Fruit fly (Drosophila melanogaster) whole organism, prepupa: ENCODE results near the gene lute.

Experiments used
- Blimp-1 ChIP-seq: fragments of 200-800 bp; sonication (Bioruptor generic); optimal IDR thresholded peaks from 3 replicates; lab custom pipeline; 2017; ENCODE audit warnings: missing biosample characterization, missing genetic modification characterization, mild to moderate bottlenecking, moderate library complexity, missing genetic modification reagents
- CG10631 ChIP-seq: fragments of 200-800 bp; sonication (Bioruptor generic); optimal IDR thresholded peaks from 2 replicates; lab custom pipeline; 2016; ENCODE audit warnings: missing biosample characterization, missing genetic modification characterization
- CG10669 ChIP-seq: fragments of 200-800 bp; sonication (Bioruptor generic); optimal IDR thresholded peaks from 3 replicates; lab custom pipeline; 2018; ENCODE audit warnings: missing biosample characterization, mild to moderate bottlenecking, missing genetic modification characterization, moderate library complexity
- CG11294 ChIP-seq: fragments of 200-800 bp; sonication (Bioruptor generic); IDR thresholded peaks from 2 replicates; pipeline ENCODE4 v1.3.6; 2022; ENCODE audit warnings: missing biosample characterization, missing genetic modification characterization
- CG11762 ChIP-seq: fragments of 200-800 bp; sonication (Bioruptor generic); optimal IDR thresholded peaks from 3 replicates; lab custom pipeline; 2016; ENCODE audit warnings: missing biosample characterization, missing genetic modification characterization; ENCODE audit not compliant: insufficient read depth
- CG11902 ChIP-seq: fragments of 200-800 bp; sonication (Bioruptor generic); optimal IDR thresholded peaks from 3 replicates; lab custom pipeline; 2016; ENCODE audit warnings: missing biosample characterization, missing genetic modification characterization
- CG15336 ChIP-seq: fragments of 200-800 bp; sonication (Bioruptor generic); IDR thresholded peaks from 2 replicates; pipeline ENCODE4 v1.3.6; 2022; ENCODE audit warnings: missing biosample characterization, missing genetic modification characterization
- CG1621 ChIP-seq: fragments of 200-800 bp; sonication (Bioruptor generic); optimal IDR thresholded peaks from 3 replicates; lab custom pipeline; 2018; ENCODE audit warnings: missing biosample characterization, mild to moderate bottlenecking, missing genetic modification characterization
- CG16779 ChIP-seq: fragments of 200-800 bp; sonication (Bioruptor generic); optimal IDR thresholded peaks from 3 replicates; lab custom pipeline; 2017; ENCODE audit warnings: missing biosample characterization, mild to moderate bottlenecking, missing genetic modification characterization
- CG31627 ChIP-seq: fragments of 200-800 bp; sonication (Bioruptor generic); optimal IDR thresholded peaks from 3 replicates; lab custom pipeline; 2016; ENCODE audit warnings: missing biosample characterization, missing genetic modification characterization
- CG32006 ChIP-seq: fragments of 200-800 bp; sonication (Bioruptor generic); optimal IDR thresholded peaks from 3 replicates; lab custom pipeline; 2017; ENCODE audit warnings: missing biosample characterization, mild to moderate bottlenecking, missing genetic modification characterization
- CG34406 ChIP-seq: fragments of 200-800 bp; sonication (Bioruptor generic); optimal IDR thresholded peaks from 3 replicates; lab custom pipeline; 2016; ENCODE audit warnings: missing biosample characterization, missing genetic modification characterization
- CG3919 ChIP-seq: fragments of 200-800 bp; sonication (Bioruptor generic); optimal IDR thresholded peaks from 3 replicates; lab custom pipeline; 2016; ENCODE audit warnings: missing biosample characterization, missing genetic modification characterization
- CG4318 ChIP-seq: fragments of 200-800 bp; sonication (Bioruptor generic); optimal IDR thresholded peaks from 3 replicates; lab custom pipeline; 2017; ENCODE audit warnings: missing biosample characterization, mild to moderate bottlenecking, missing genetic modification characterization
- CG6163 ChIP-seq: fragments of 200-800 bp; sonication (Bioruptor generic); IDR thresholded peaks from 3 replicates; pipeline ENCODE4 v1.3.6; 2022; ENCODE audit warnings: missing biosample characterization, missing genetic modification characterization
- CG6276 ChIP-seq: fragments of 200-800 bp; sonication (Bioruptor generic); optimal IDR thresholded peaks from 2 replicates; lab custom pipeline; 2017; ENCODE audit warnings: missing biosample characterization, mild to moderate bottlenecking, missing genetic modification characterization
- CG6792 ChIP-seq: fragments of 200-800 bp; sonication (Bioruptor generic); optimal IDR thresholded peaks from 3 replicates; lab custom pipeline; 2016; ENCODE audit warnings: missing biosample characterization, missing genetic modification characterization
- CG6808 ChIP-seq: fragments of 200-800 bp; sonication (Bioruptor generic); optimal IDR thresholded peaks from 3 replicates; lab custom pipeline; 2017; ENCODE audit warnings: missing biosample characterization, missing genetic modification characterization, mild to moderate bottlenecking, moderate library complexity, missing genetic modification reagents
- CG7368 ChIP-seq: fragments of 200-800 bp; sonication (Bioruptor generic); optimal IDR thresholded peaks from 3 replicates; lab custom pipeline; 2016; ENCODE audit warnings: missing biosample characterization, missing genetic modification characterization
- CG8119 ChIP-seq: fragments of 200-800 bp; sonication (Bioruptor generic); IDR thresholded peaks from 3 replicates; pipeline ENCODE4 v1.3.6; 2022; ENCODE audit warnings: missing biosample characterization, missing genetic modification characterization
- CG8319 ChIP-seq: fragments of 200-800 bp; sonication (Bioruptor generic); optimal IDR thresholded peaks from 3 replicates; lab custom pipeline; 2016; ENCODE audit warnings: missing biosample characterization, missing genetic modification characterization
- CG8632 ChIP-seq: fragments of 200-800 bp; sonication (Bioruptor generic); optimal IDR thresholded peaks from 3 replicates; lab custom pipeline; 2016; ENCODE audit warnings: missing biosample characterization, missing genetic modification characterization
- CG9139 ChIP-seq: fragments of 200-800 bp; sonication (Bioruptor generic); optimal IDR thresholded peaks from 3 replicates; lab custom pipeline; 2017; ENCODE audit warnings: missing biosample characterization, mild to moderate bottlenecking, missing genetic modification characterization
- Eip93F ChIP-seq: fragments of 200-800 bp; sonication (Bioruptor generic); optimal IDR thresholded peaks from 2 replicates; lab custom pipeline; 2016; ENCODE audit warnings: missing biosample characterization, mild to moderate bottlenecking, missing genetic modification characterization
- Gug ChIP-seq: fragments of 200-800 bp; sonication (Bioruptor generic); IDR thresholded peaks from 2 replicates; pipeline ENCODE4 v1.3.6; 2022; ENCODE audit warnings: missing biosample characterization, missing genetic modification characterization
- Hr38 ChIP-seq: sonication (Bioruptor generic); optimal IDR thresholded peaks from 2 replicates; lab custom pipeline; 2016; ENCODE audit warnings: missing biosample characterization, missing genetic modification characterization
- Hr39 ChIP-seq: fragments of 200-800 bp; sonication (Bioruptor generic); optimal IDR thresholded peaks from 2 replicates; lab custom pipeline; 2016; ENCODE audit warnings: missing biosample characterization, missing genetic modification characterization
- OdsH ChIP-seq: fragments of 200-800 bp; sonication (Bioruptor generic); optimal IDR thresholded peaks from 3 replicates; lab custom pipeline; 2016; ENCODE audit warnings: missing biosample characterization, missing genetic modification characterization
- Sox102F ChIP-seq: fragments of 200-800 bp; sonication (Bioruptor generic); optimal IDR thresholded peaks from 2 replicates; lab custom pipeline; 2016; ENCODE audit warnings: missing biosample characterization, mild to moderate bottlenecking, missing genetic modification characterization
- Sox14 ChIP-seq: fragments of 200-800 bp; sonication (Bioruptor generic); optimal IDR thresholded peaks from 3 replicates; lab custom pipeline; 2016; ENCODE audit warnings: missing biosample characterization, missing genetic modification characterization
- Sox15 ChIP-seq: fragments of 200-800 bp; sonication (Bioruptor generic); optimal IDR thresholded peaks from 3 replicates; lab custom pipeline; 2016; ENCODE audit warnings: missing biosample characterization, missing genetic modification characterization
- achi ChIP-seq: fragments of 200-800 bp; sonication (Bioruptor generic); optimal IDR thresholded peaks from 3 replicates; lab custom pipeline; 2016; ENCODE audit warnings: missing biosample characterization, missing genetic modification characterization
- acj6 ChIP-seq: fragments of 200-800 bp; sonication (Bioruptor generic); optimal IDR thresholded peaks from 3 replicates; lab custom pipeline; 2016; ENCODE audit warnings: missing biosample characterization, missing genetic modification characterization
- dac ChIP-seq: fragments of 200-800 bp; sonication (Bioruptor generic); optimal IDR thresholded peaks from 2 replicates; lab custom pipeline; 2017; ENCODE audit warnings: missing biosample characterization, mild to moderate bottlenecking, missing genetic modification characterization
- eg ChIP-seq: fragments of 200-800 bp; sonication (Bioruptor generic); IDR thresholded peaks from 3 replicates; pipeline ENCODE4 v1.3.6; 2022; ENCODE audit warnings: missing biosample characterization, missing genetic modification characterization
- esn ChIP-seq: fragments of 200-800 bp; sonication (Bioruptor generic); optimal IDR thresholded peaks from 2 replicates; lab custom pipeline; 2016; ENCODE audit warnings: missing biosample characterization, mild to moderate bottlenecking, missing genetic modification characterization, moderate library complexity
- fd59A ChIP-seq: fragments of 200-800 bp; sonication (Bioruptor generic); optimal IDR thresholded peaks from 2 replicates; lab custom pipeline; 2017; ENCODE audit warnings: missing biosample characterization, mild to moderate bottlenecking, missing genetic modification characterization, missing genetic modification reagents
- fd85E ChIP-seq: fragments of 200-800 bp; sonication (Bioruptor generic); optimal IDR thresholded peaks from 3 replicates; lab custom pipeline; 2016; ENCODE audit warnings: missing biosample characterization, missing genetic modification characterization
- lz ChIP-seq: fragments of 200-800 bp; sonication (Bioruptor generic); optimal IDR thresholded peaks from 3 replicates; lab custom pipeline; 2016; ENCODE audit warnings: missing biosample characterization, missing genetic modification characterization
- net ChIP-seq: fragments of 200-800 bp; sonication (Bioruptor generic); optimal IDR thresholded peaks from 3 replicates; lab custom pipeline; 2016; ENCODE audit warnings: missing biosample characterization, missing genetic modification characterization
- pdm3 ChIP-seq: fragments of 200-800 bp; sonication (Bioruptor generic); optimal IDR thresholded peaks from 3 replicates; lab custom pipeline; 2016; ENCODE audit warnings: missing biosample characterization, missing genetic modification characterization
- spab ChIP-seq: fragments of 200-800 bp; sonication (Bioruptor generic); optimal IDR thresholded peaks from 2 replicates; lab custom pipeline; 2017; ENCODE audit warnings: missing biosample characterization, mild to moderate bottlenecking, missing genetic modification characterization, missing genetic modification reagents
- ss ChIP-seq, 2 experiments: fragments of 200-800 bp; sonication (Bioruptor generic); optimal IDR thresholded peaks; 2 replicates in 1 of 2; 3 replicates in 1 of 2; lab custom pipeline; 2017 to 2018; ENCODE audit warnings: mild to moderate bottlenecking in 2 of 2, missing biosample characterization in 2 of 2, missing genetic modification characterization in 2 of 2, moderate library complexity in 1 of 2
- svp ChIP-seq: fragments of 200-800 bp; sonication (Bioruptor generic); peaks from one replicate; lab custom pipeline; 2016; ENCODE audit warnings: missing biosample characterization, missing genetic modification characterization
- topi ChIP-seq: fragments of 200-800 bp; sonication (Bioruptor generic); optimal IDR thresholded peaks from 3 replicates; lab custom pipeline; 2016; ENCODE audit warnings: missing biosample characterization, missing genetic modification characterization
- vri ChIP-seq: fragments of 200-800 bp; sonication (Bioruptor generic); optimal IDR thresholded peaks from 3 replicates; lab custom pipeline; 2016; ENCODE audit warnings: missing biosample characterization, mild to moderate bottlenecking, missing genetic modification characterization

The lute gene

DNA sequence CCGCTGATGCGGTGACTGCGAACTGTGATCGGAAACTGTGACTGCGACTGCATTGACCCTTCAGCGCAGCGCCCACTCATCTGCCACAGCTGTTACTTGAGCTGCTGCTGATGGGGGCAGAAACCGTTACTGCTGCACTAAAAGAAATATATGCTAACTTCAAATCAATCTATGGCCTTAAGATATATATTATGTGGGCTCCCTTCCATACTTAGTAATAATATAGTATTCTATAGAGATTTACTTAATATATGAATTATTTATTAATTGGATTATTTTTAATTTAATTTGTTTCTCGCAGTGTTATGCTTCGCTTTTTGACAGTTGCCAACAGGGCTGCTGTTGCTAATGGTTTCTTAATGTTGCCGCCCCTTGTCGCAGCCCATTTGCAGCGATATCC, 693 bp upstream of the lute start:
- 0 out of 3 replicates have a peak, but pooled peaks have one; percentile 22 for TF ChIP-seq eg (GFP tag; lab: Robert Waterston, UW)
- TF ChIP-seq CG1621 = no peak
- peak; percentile 58 for TF ChIP-seq svp (GFP tag; lab: Kevin White, UChicago)
- no peak for TF ChIP-seq CG6276
- no peak for TF ChIP-seq fd85E (GFP tag; lab: Kevin White, UChicago)

DNA sequence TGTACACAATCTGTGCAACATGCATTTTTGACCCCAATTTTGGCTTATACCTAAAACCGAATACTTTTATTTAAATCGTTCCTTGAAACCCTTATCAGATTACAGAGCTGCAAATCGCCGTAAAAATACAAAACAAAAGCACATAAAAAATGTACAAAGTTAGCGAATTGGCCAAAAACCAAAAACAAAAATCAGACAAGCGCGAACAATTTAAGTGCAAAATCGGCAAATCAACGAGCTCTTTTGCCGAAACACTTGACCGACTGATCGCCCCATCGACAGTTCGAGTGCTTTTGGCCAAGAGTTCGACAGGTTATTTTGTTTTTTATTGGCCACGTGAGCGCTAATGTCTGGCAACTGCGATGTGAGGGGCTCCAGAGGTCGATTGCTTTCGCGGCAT, 2.2 kb downstream of the lute start:
- TF ChIP-seq CG9139 (GFP tag; lab: Kevin White, UChicago) (no peak), svp (GFP tag; lab: Kevin White, UChicago) (no peak), CG10669 (GFP tag; lab: Kevin White, UChicago) (no peak), acj6 (GFP tag; lab: Kevin White, UChicago) (no peak)
- TF ChIP-seq, all 60 proteins: peak for 0

DNA sequence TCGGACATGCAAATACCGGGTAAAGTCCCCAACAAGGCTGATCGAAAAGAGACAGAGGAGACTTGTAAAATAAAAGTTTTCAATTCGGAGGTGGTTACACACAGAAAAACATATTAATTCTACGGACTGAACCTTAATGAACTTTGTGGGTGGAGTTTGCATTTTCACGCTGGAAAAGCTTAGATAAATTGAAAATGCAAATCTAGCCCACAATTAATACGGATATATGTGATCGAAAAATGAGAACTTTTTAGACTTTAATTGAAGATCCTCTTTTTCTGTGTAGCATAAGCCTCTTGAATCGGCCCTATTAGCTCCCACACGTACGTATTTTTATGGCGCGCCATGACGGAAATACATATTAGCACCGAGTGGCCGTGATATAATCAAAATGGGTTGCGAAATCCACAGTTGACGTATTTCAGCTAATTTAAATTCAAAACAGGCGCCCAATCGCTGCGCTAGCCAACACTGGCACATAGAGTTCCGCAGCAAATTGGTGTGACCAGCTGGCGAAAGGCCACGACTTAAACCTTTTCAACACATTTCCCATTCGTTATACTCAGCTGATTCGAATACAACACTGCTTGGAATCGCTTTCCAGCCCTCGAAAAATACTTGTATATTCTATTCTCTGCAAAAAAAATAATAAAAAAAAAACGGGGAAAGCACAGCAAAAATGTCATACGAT, 5.7 kb downstream of the lute start:
- TF ChIP-seq CG6163 (GFP tag; lab: Robert Waterston, UW) (peak; percentile 58), CG31627 (GFP tag; lab: Kevin White, UChicago) (peak; percentile 59), CG16779 (no peak), CG10631 (peak; percentile 68), svp (GFP tag; lab: Kevin White, UChicago) (peak; percentile 79), CG11294 (GFP tag; lab: Robert Waterston, UW) (peak; percentile 11; the same call in 1 of the 2 replicates), CG34406 (no peak), CG10669 (GFP tag; lab: Kevin White, UChicago) (peak; percentile 21), Gug (GFP tag; lab: Robert Waterston, UW) (0 out of 2 replicates have a peak, but pooled peaks have one; percentile 18), lz (GFP tag; lab: Kevin White, UChicago) (peak; percentile 72), Blimp-1 (GFP tag; lab: Kevin White, UChicago) (peak; percentile 36), CG8632 (no peak), CG8319 (GFP tag; lab: Kevin White, UChicago) (no peak), Sox102F (GFP tag; lab: Kevin White, UChicago) (peak; percentile 65), CG7368 (GFP tag; lab: Kevin White, UChicago) (peak; percentile 47), vri (GFP tag; lab: Kevin White, UChicago) (peak; percentile 59), CG6792 (GFP tag; lab: Kevin White, UChicago) (peak; percentile 47), CG6808 (GFP tag; lab: Kevin White, UChicago) (peak; percentile 19), fd59A (GFP tag; lab: Kevin White, UChicago) (no peak), CG11902 (GFP tag; lab: Kevin White, UChicago) (no peak), ss (GFP tag; optimal IDR thresholded peaks at IDR 0.05; lab: Kevin White, UChicago) (peak in 1 of 2 experiments; percentile 44), CG4318 (no peak), CG32006 (no peak), CG15336 (GFP tag; lab: Robert Waterston, UW) (peak; percentile 8; the same call in 1 of the 2 replicates), eg (GFP tag; lab: Robert Waterston, UW) (peak; percentile 52), topi (GFP tag; lab: Kevin White, UChicago) (peak; percentile 51), esn (peak; percentile 76), Sox14 (GFP tag; lab: Kevin White, UChicago) (peak; percentile 38), Hr38 (no peak), CG1621 (peak; percentile 51), CG8119 (GFP tag; lab: Robert Waterston, UW) (no peak), CG3919 (GFP tag; lab: Kevin White, UChicago) (peak; percentile 67), Eip93F (GFP tag; lab: Kevin White, UChicago) (no peak), Hr39 (GFP tag; lab: Kevin White, UChicago) (peak; percentile 43), spab (GFP tag; lab: Kevin White, UChicago) (no peak), OdsH (GFP tag; lab: Kevin White, UChicago) (peak; percentile 2), CG11762 (GFP tag; lab: Kevin White, UChicago) (no peak), CG6276 (no peak), net (GFP tag; lab: Kevin White, UChicago) (peak; percentile 62), achi (GFP tag; lab: Kevin White, UChicago) (peak; percentile 35), dac (GFP tag; lab: Kevin White, UChicago) (no peak), Sox15 (no peak), pdm3 (GFP tag; lab: Kevin White, UChicago) (peak; percentile 32), fd85E (GFP tag; lab: Kevin White, UChicago) (no peak)
